Fruit fly (Drosophila melanogaster) whole organism, embryonic: ENCODE results near the gene r-cup.
A peak's percentile ranks its signal among the peaks of the same experiment; 100 is the strongest.

Source experiments
- Abd-B ChIP-seq: fragments of 200-800 bp; sonication (Bioruptor generic); optimal IDR thresholded peaks from 2 replicates; lab custom pipeline; 2018; ENCODE audit warnings: missing biosample characterization, mild to moderate bottlenecking, missing genetic modification characterization, moderate library complexity
- Atf3 ChIP-seq: fragments of 200-800 bp; sonication (Bioruptor generic); optimal IDR thresholded peaks from 3 replicates; lab custom pipeline; 2016; ENCODE audit warnings: missing biosample characterization, missing genetic modification characterization
- Bteb2 ChIP-seq: fragments of 200-800 bp; sonication (Bioruptor generic); optimal IDR thresholded peaks from 2 replicates; lab custom pipeline; 2016; ENCODE audit warnings: missing biosample characterization, missing genetic modification characterization
- CG11456 ChIP-seq: fragments of 200-800 bp; sonication (Bioruptor generic); IDR thresholded peaks from 3 replicates; pipeline ENCODE4 v1.3.6; 2022; ENCODE audit warnings: missing biosample characterization, missing genetic modification characterization
- CG11695 ChIP-seq: fragments of 200-800 bp; sonication (Bioruptor generic); IDR thresholded peaks from 3 replicates; pipeline ENCODE4 v1.3.6; 2022; ENCODE audit warnings: missing biosample characterization, missing genetic modification characterization
- CG12155 ChIP-seq: fragments of 200-800 bp; sonication (Bioruptor generic); optimal IDR thresholded peaks from 3 replicates; lab custom pipeline; 2016; ENCODE audit warnings: missing biosample characterization, missing genetic modification characterization
- CG13123 ChIP-seq: fragments of 200-800 bp; sonication (Bioruptor generic); optimal IDR thresholded peaks from 2 replicates; lab custom pipeline; 2016; ENCODE audit warnings: missing biosample characterization, missing genetic modification characterization
- CG17568 ChIP-seq: fragments of 200-800 bp; sonication (Bioruptor generic); optimal IDR thresholded peaks from 2 replicates; lab custom pipeline; 2018; ENCODE audit warnings: missing biosample characterization, mild to moderate bottlenecking, missing genetic modification characterization, moderate library complexity
- CG17612 ChIP-seq: fragments of 200-800 bp; sonication (Bioruptor generic); IDR thresholded peaks from 2 replicates; pipeline ENCODE4 v1.3.6; 2022; ENCODE audit warnings: missing biosample characterization, missing genetic modification characterization
- CG18262 ChIP-seq: fragments of 200-800 bp; optimal IDR thresholded peaks from 3 replicates; lab custom pipeline; 2019; ENCODE audit warnings: missing biosample characterization, mild to moderate bottlenecking, missing genetic modification characterization, moderate library complexity
- CG2129 ChIP-seq: fragments of 200-800 bp; sonication (Bioruptor generic); IDR thresholded peaks from 2 replicates; pipeline ENCODE4 v1.3.6; 2022; ENCODE audit warnings: missing biosample characterization, missing genetic modification characterization; ENCODE audit not compliant: partially characterized antibody
- CG3065 ChIP-seq: fragments of 200-800 bp; sonication (Bioruptor generic); optimal IDR thresholded peaks from 2 replicates; lab custom pipeline; 2016; ENCODE audit warnings: missing biosample characterization, missing genetic modification characterization
- CG31441 ChIP-seq: fragments of 200-800 bp; sonication (Bioruptor generic); IDR thresholded peaks from 2 replicates; pipeline ENCODE4 v1.3.6; 2022; ENCODE audit warnings: missing biosample characterization, missing genetic modification characterization
- CG3726 ChIP-seq: fragments of 200-800 bp; sonication (Bioruptor generic); IDR thresholded peaks from 3 replicates; pipeline ENCODE4, ENCODE4 v1.3.6; 2022; ENCODE audit warnings: missing biosample characterization, missing genetic modification characterization
- CG4730 ChIP-seq: fragments of 200-800 bp; sonication (Bioruptor generic); IDR thresholded peaks from 2 replicates; pipeline ENCODE4 v1.3.6; 2022; ENCODE audit warnings: missing biosample characterization, missing genetic modification characterization
- CG5953 ChIP-seq: fragments of 200-800 bp; sonication (Bioruptor generic); IDR thresholded peaks from 2 replicates; pipeline ENCODE4 v1.3.6; 2022; ENCODE audit warnings: missing biosample characterization, missing genetic modification characterization
- CG6765 ChIP-seq: fragments of 200-800 bp; sonication (Bioruptor generic); optimal IDR thresholded peaks from 3 replicates; lab custom pipeline; 2017; ENCODE audit warnings: missing biosample characterization, mild to moderate bottlenecking, missing genetic modification characterization
- CG7745 ChIP-seq: fragments of 200-800 bp; sonication (Bioruptor generic); optimal IDR thresholded peaks from 2 replicates; lab custom pipeline; 2018; ENCODE audit warnings: missing biosample characterization, mild to moderate bottlenecking, missing genetic modification characterization, moderate library complexity
- CG7928 ChIP-seq: fragments of 200-800 bp; sonication (Bioruptor generic); optimal IDR thresholded peaks from 2 replicates; lab custom pipeline; 2017; ENCODE audit warnings: missing biosample characterization, mild to moderate bottlenecking, missing genetic modification characterization
- CG8281 ChIP-seq: fragments of 200-800 bp; sonication (Bioruptor generic); optimal IDR thresholded peaks from 2 replicates; lab custom pipeline; 2018; ENCODE audit warnings: missing biosample characterization, mild to moderate bottlenecking, missing genetic modification characterization, moderate library complexity
- CG8359 ChIP-seq: fragments of 200-800 bp; sonication (Bioruptor generic); optimal IDR thresholded peaks from 2 replicates; lab custom pipeline; 2017; ENCODE audit warnings: missing biosample characterization, mild to moderate bottlenecking, missing genetic modification characterization, borderline replicate concordance
- CG8765 ChIP-seq: fragments of 200-800 bp; sonication (Bioruptor generic); IDR thresholded peaks from 2 replicates; pipeline ENCODE4 v1.3.6; 2022; ENCODE audit warnings: missing biosample characterization, missing genetic modification characterization
- CG9797 ChIP-seq: fragments of 200-800 bp; sonication (Bioruptor generic); optimal IDR thresholded peaks from 3 replicates; lab custom pipeline; 2018; ENCODE audit warnings: missing biosample characterization, mild to moderate bottlenecking, missing genetic modification characterization
- CG9817 ChIP-seq: fragments of 200-800 bp; sonication (Bioruptor generic); optimal IDR thresholded peaks from 2 replicates; lab custom pipeline; 2018; ENCODE audit warnings: missing biosample characterization, mild to moderate bottlenecking, missing genetic modification characterization, moderate library complexity
- Dbx ChIP-seq: fragments of 200-800 bp; sonication (Bioruptor generic); IDR thresholded peaks from 3 replicates; pipeline ENCODE4 v1.3.6; 2022; ENCODE audit warnings: missing biosample characterization, missing genetic modification characterization
- Dip3 ChIP-seq: fragments of 200-800 bp; sonication (Bioruptor generic); optimal IDR thresholded peaks from 3 replicates; lab custom pipeline; 2016; ENCODE audit warnings: missing biosample characterization, missing genetic modification characterization
- Dll ChIP-seq: fragments of 200-800 bp; sonication (Bioruptor generic); IDR thresholded peaks from 4 replicates; pipeline ENCODE4 v1.3.6; 2022; ENCODE audit warnings: missing biosample characterization, missing genetic modification characterization; ENCODE audit not compliant: partially characterized antibody
- Drgx ChIP-seq: fragments of 200-800 bp; sonication (Bioruptor generic); IDR thresholded peaks from 2 replicates; pipeline ENCODE4 v1.3.6; 2022; ENCODE audit warnings: missing biosample characterization, missing genetic modification characterization
- E2f2 ChIP-seq: fragments of 200-800 bp; sonication (Bioruptor generic); IDR thresholded peaks from 2 replicates; pipeline ENCODE4 v1.3.6; 2022; ENCODE audit warnings: missing biosample characterization, missing genetic modification characterization
- Gug ChIP-seq: fragments of 200-800 bp; sonication (Bioruptor generic); IDR thresholded peaks from 4 replicates; pipeline ENCODE4 v1.3.6; 2022; ENCODE audit warnings: missing biosample characterization, missing genetic modification characterization
- HmgD ChIP-seq: fragments of 200-800 bp; sonication (Bioruptor generic); optimal IDR thresholded peaks from 3 replicates; lab custom pipeline; 2016; ENCODE audit warnings: missing biosample characterization, missing genetic modification characterization
- Hr51 ChIP-seq, 2 experiments: fragments of 200-800 bp; sonication (Bioruptor generic); optimal IDR thresholded peaks; 2 replicates in 1 of 2; 3 replicates in 1 of 2; lab custom pipeline; 2016 to 2018; ENCODE audit warnings: missing biosample characterization in 2 of 2, missing genetic modification characterization in 2 of 2, mild to moderate bottlenecking in 1 of 2, moderate library complexity in 1 of 2
- MESR4 ChIP-seq: fragments of 200-800 bp; sonication (Bioruptor generic); optimal IDR thresholded peaks from 2 replicates; lab custom pipeline; 2018; ENCODE audit warnings: missing biosample characterization, mild to moderate bottlenecking, missing genetic modification characterization, moderate library complexity
- NC2α ChIP-seq: fragments of 200-800 bp; sonication (Bioruptor generic); optimal IDR thresholded peaks from 2 replicates; lab custom pipeline; 2016; ENCODE audit warnings: missing biosample characterization, missing genetic modification characterization
- Nf-YA ChIP-seq: fragments of 200-800 bp; sonication (Bioruptor generic); IDR thresholded peaks from 2 replicates; pipeline ENCODE4 v1.3.6; 2022; ENCODE audit warnings: missing biosample characterization, missing genetic modification characterization
- corto ChIP-seq: fragments of 200-800 bp; sonication (Bioruptor generic); optimal IDR thresholded peaks from 2 replicates; lab custom pipeline; 2016; ENCODE audit warnings: missing biosample characterization, mild to moderate bottlenecking, missing genetic modification characterization, moderate library complexity
- esg ChIP-seq: fragments of 200-800 bp; sonication (Bioruptor generic); conservative IDR thresholded peaks from 2 replicates; pipeline ENCODE4 v1.3.6; 2022; ENCODE audit warnings: missing biosample characterization, missing genetic modification characterization
- gce ChIP-seq: fragments of 200-800 bp; sonication (Bioruptor generic); IDR thresholded peaks from 3 replicates; pipeline ENCODE4 v1.3.6; 2022; ENCODE audit warnings: missing biosample characterization, missing genetic modification characterization
- gcm ChIP-seq: fragments of 200-800 bp; sonication (Bioruptor generic); optimal IDR thresholded peaks from 2 replicates; lab custom pipeline; 2019; ENCODE audit warnings: missing biosample characterization, mild to moderate bottlenecking, missing genetic modification characterization, moderate library complexity
- gem ChIP-seq: fragments of 200-800 bp; sonication (Bioruptor generic); optimal IDR thresholded peaks from 2 replicates; lab custom pipeline; 2019; ENCODE audit warnings: missing biosample characterization, mild to moderate bottlenecking, missing genetic modification characterization, moderate library complexity
- hth ChIP-seq: fragments of >200 bp; optimal IDR thresholded peaks from 2 replicates; lab custom pipeline; 2017; ENCODE audit warnings: inconsistent platforms
- inv ChIP-seq: fragments of 200-800 bp; sonication (Bioruptor generic); IDR thresholded peaks from 2 replicates; pipeline ENCODE4 v1.3.6; 2022; ENCODE audit warnings: missing biosample characterization, missing genetic modification characterization; ENCODE audit not compliant: partially characterized antibody
- knrl ChIP-seq: fragments of 200-800 bp; sonication (Bioruptor generic); IDR thresholded peaks from 3 replicates; pipeline ENCODE4 v1.3.6; 2022; ENCODE audit warnings: missing biosample characterization, missing genetic modification characterization; ENCODE audit not compliant: partially characterized antibody
- maf-S ChIP-seq: fragments of 200-800 bp; sonication (Bioruptor generic); optimal IDR thresholded peaks from 2 replicates; lab custom pipeline; 2016; ENCODE audit warnings: missing biosample characterization, missing genetic modification characterization
- schlank ChIP-seq: fragments of 200-800 bp; sonication (Bioruptor generic); optimal IDR thresholded peaks from 2 replicates; lab custom pipeline; 2018; ENCODE audit warnings: missing biosample characterization, mild to moderate bottlenecking, missing genetic modification characterization
- sd ChIP-seq: fragments of 200-800 bp; sonication (Bioruptor generic); optimal IDR thresholded peaks from 3 replicates; lab custom pipeline; 2018; ENCODE audit warnings: missing biosample characterization, mild to moderate bottlenecking, missing genetic modification characterization, moderate library complexity
- zen2 ChIP-seq: fragments of 200-800 bp; sonication (Bioruptor generic); IDR thresholded peaks from 3 replicates; pipeline ENCODE4 v1.3.6; 2022; ENCODE audit warnings: missing biosample characterization, missing genetic modification characterization; ENCODE audit not compliant: partially characterized antibody
- zfh2 ChIP-seq: fragments of 200-800 bp; sonication (Bioruptor generic); optimal IDR thresholded peaks from 2 replicates; lab custom pipeline; 2016; ENCODE audit warnings: missing biosample characterization, missing genetic modification characterization

Gene r-cup

dm6 chrX:21042638-21043513 lies 17.2 kb upstream of the r-cup start (continued):
- peak; percentile 71 for TF ChIP-seq corto (GFP tag; lab: Kevin White, UChicago)
- TF ChIP-seq Abd-B (GFP tag; lab: Kevin White, UChicago): peak; percentile 80
- no peak for TF ChIP-seq CG7745 (tag; lab: Kevin White, UChicago)
- TF ChIP-seq CG7928 (GFP tag; lab: Kevin White, UChicago): peak; percentile 56
- peak in 1 of 2 experiments; percentile 94 for TF ChIP-seq Hr51 (GFP tag; optimal IDR thresholded peaks at IDR 0.05; lab: Kevin White, UChicago)
- TF ChIP-seq CG11456 (GFP tag; lab: Robert Waterston, UW): peak; percentile 80
- no peak for TF ChIP-seq Atf3 (GFP tag; lab: Kevin White, UChicago)
- peak; percentile 94 for TF ChIP-seq Drgx (GFP tag; lab: Robert Waterston, UW)
- TF ChIP-seq CG3726 (GFP tag; lab: Robert Waterston, UW): 0 out of 3 replicates have a peak, but pooled peaks have one; percentile 66
- TF ChIP-seq Gug: peak; percentile 72; the same call in 3 of the 4 replicates
- TF ChIP-seq HmgD (GFP tag; lab: Kevin White, UChicago): no peak
- peak; percentile 72 for TF ChIP-seq CG8281 (tag; lab: Kevin White, UChicago)
- peak; percentile 71; the same call in 1 of the 2 replicates for TF ChIP-seq CG17612 (GFP tag; lab: Robert Waterston, UW)
- peak; percentile 90 for TF ChIP-seq CG18262 (tag; lab: Kevin White, UChicago)
- TF ChIP-seq esg (GFP tag; lab: Robert Waterston, UW): peak; percentile 85
- peak; percentile 64 for TF ChIP-seq E2f2 (GFP tag; lab: Robert Waterston, UW)
- peak; percentile 77; the same call in 1 of the 2 replicates for TF ChIP-seq CG4730 (GFP tag; lab: Robert Waterston, UW)
- peak; percentile 63 for TF ChIP-seq CG8359 (GFP tag; lab: Kevin White, UChicago)
- TF ChIP-seq CG3065: peak; percentile 1
- TF ChIP-seq Dip3 (GFP tag; lab: Kevin White, UChicago): no peak
- peak; percentile 83; the same call in 2 of the 3 replicates for TF ChIP-seq gce (GFP tag; lab: Robert Waterston, UW)
- 0 out of 3 replicates have a peak, but pooled peaks have one; percentile 33 for TF ChIP-seq knrl (GFP tag; lab: Robert Waterston, UW)
- peak; percentile 77 for TF ChIP-seq CG5953 (GFP tag; lab: Robert Waterston, UW)
- no peak for TF ChIP-seq Bteb2 (GFP tag; lab: Kevin White, UChicago)
- TF ChIP-seq CG17568 (GFP tag; lab: Kevin White, UChicago): peak; percentile 89
- TF ChIP-seq schlank (tag; lab: Kevin White, UChicago): peak; percentile 60
- peak; percentile 87 for TF ChIP-seq Dbx (GFP tag; lab: Robert Waterston, UW)
- no peak for TF ChIP-seq maf-S (GFP tag; lab: Kevin White, UChicago)
- TF ChIP-seq CG9817 (tag; lab: Kevin White, UChicago): peak; percentile 89
- TF ChIP-seq gem (tag; lab: Kevin White, UChicago): peak; percentile 95
- TF ChIP-seq NC2α (GFP tag; lab: Kevin White, UChicago): no peak
- TF ChIP-seq CG11695 (GFP tag; lab: Robert Waterston, UW): peak; percentile 91
- peak; percentile 69 for TF ChIP-seq sd (tag; lab: Kevin White, UChicago)
- TF ChIP-seq CG13123 (GFP tag; lab: Kevin White, UChicago): peak; percentile 47
- TF ChIP-seq CG12155: peak; percentile 84
- TF ChIP-seq zfh2 (GFP tag; lab: Kevin White, UChicago): peak; percentile 27
- TF ChIP-seq Dll (GFP tag; lab: Robert Waterston, UW): no peak
- TF ChIP-seq gcm (GFP tag; lab: Kevin White, UChicago): peak; percentile 92
- TF ChIP-seq Nf-YA: peak; percentile 73
- no peak for TF ChIP-seq hth (lab: Kevin White, UChicago)
- peak; percentile 84 for TF ChIP-seq CG6765
- no peak for TF ChIP-seq inv (GFP tag; lab: Robert Waterston, UW)
- no peak for TF ChIP-seq CG2129 (GFP tag; lab: Robert Waterston, UW)
- TF ChIP-seq CG9797 (GFP tag; lab: Kevin White, UChicago): peak; percentile 3
- peak; percentile 90 for TF ChIP-seq CG31441 (GFP tag; lab: Robert Waterston, UW)
- TF ChIP-seq CG8765 (GFP tag; lab: Robert Waterston, UW): peak; percentile 67; the same call in 1 of the 2 replicates
- TF ChIP-seq zen2 (GFP tag; lab: Robert Waterston, UW): no peak
- TF ChIP-seq MESR4 (GFP tag; lab: Kevin White, UChicago): peak; percentile 18
